Fruit fly (Drosophila melanogaster) Kc167 (cell line): ENCODE results near the gene Acp1.

Source experiments
- Myc ChIP-seq: fragments of >200 bp; optimal IDR thresholded peaks from 2 replicates; lab custom pipeline; 2017; ENCODE audit warnings: missing external identifiers
- Sin3A ChIP-seq: fragments of >200 bp; optimal IDR thresholded peaks from 2 replicates; lab custom pipeline; 2018; ENCODE audit warnings: missing external identifiers
- h ChIP-seq: fragments of >200 bp; optimal IDR thresholded peaks from 3 replicates; lab custom pipeline; 2018; ENCODE audit warnings: missing external identifiers
- insv ChIP-seq: fragments of >200 bp; optimal IDR thresholded peaks from 3 replicates; lab custom pipeline; 2018; ENCODE audit warnings: missing external identifiers
- psq ChIP-seq: fragments of >200 bp; optimal IDR thresholded peaks from 2 replicates; lab custom pipeline; 2017; ENCODE audit warnings: missing external identifiers
- ttk ChIP-seq: sonication (Bioruptor generic); optimal IDR thresholded peaks from 2 replicates; lab custom pipeline; 2017; ENCODE audit warnings: missing external identifiers

The Acp1 gene

dm6 chr2L:7716545-7716944 lies 24.8 kb downstream of the Acp1 start, which contains the start of gene CG33296:
CG33296 (minus strand) TSS chr2L:7716645.
- no peak for TF ChIP-seq Sin3A

dm6 chr2L:7711034-7711685 lies 30.2 kb downstream of the Acp1 start:
- TF ChIP-seq Sin3A: no peak
- TF ChIP-seq h (lab: Kevin White, UChicago): no peak
- no peak for TF ChIP-seq psq
- no peak for TF ChIP-seq insv
- no peak for TF ChIP-seq Myc (lab: Kevin White, UChicago)
- TF ChIP-seq ttk (lab: Kevin White, UChicago): no peak

- TF ChIP-seq psq (no peak), Myc (lab: Kevin White, UChicago) (no peak)
These were observed 30.8 kb downstream of the Acp1 start, which contains the start of gene Ntl for dm6 chr2L:7710580-7710979. Ntl (plus strand) TSS chr2L:7710880.

dm6 chr2L:7703534-7703933 lies 37.8 kb downstream of the Acp1 start:
- TF ChIP-seq insv (no peak), psq (no peak), Myc (lab: Kevin White, UChicago) (no peak), ttk (lab: Kevin White, UChicago) (no peak), h (lab: Kevin White, UChicago) (no peak), Sin3A (no peak)

- TF ChIP-seq Myc (lab: Kevin White, UChicago): no peak
- no peak for TF ChIP-seq insv
- no peak for TF ChIP-seq psq
- TF ChIP-seq Sin3A: no peak
- TF ChIP-seq ttk (lab: Kevin White, UChicago): no peak
- TF ChIP-seq h (lab: Kevin White, UChicago): no peak
These were observed 38.8 kb downstream of the Acp1 start, which contains the start of gene Tep3 for dm6 chr2L:7702383-7703188. Tep3 (plus strand) TSS chr2L:7702805.

- no peak for TF ChIP-seq psq
- TF ChIP-seq insv: no peak
- no peak for TF ChIP-seq Sin3A
- no peak for TF ChIP-seq Myc (lab: Kevin White, UChicago)
- TF ChIP-seq ttk (lab: Kevin White, UChicago): no peak
- TF ChIP-seq h (lab: Kevin White, UChicago): no peak
These were observed 39.9 kb downstream of the Acp1 start, which contains the start of gene Tep2 for dm6 chr2L:7701417-7701816. Tep2 (minus strand) TSS chr2L:7701601.

- TF ChIP-seq insv: no peak
- TF ChIP-seq ttk (lab: Kevin White, UChicago): no peak
These were observed 48.7 kb downstream of the Acp1 start, which contains the start of the genes CG7025 and CG43235 for dm6 chr2L:7692583-7693080. CG7025 (minus strand) TSS chr2L:7692683. CG43235 (plus strand) TSS chr2L:7693030.

- TF ChIP-seq h (lab: Kevin White, UChicago) (no peak), insv (no peak)
These were observed 50.4 kb downstream of the Acp1 start, which contains the start of gene CG18585 for dm6 chr2L:7690961-7691360. CG18585 (minus strand) TSS chr2L:7691061.
